Worm (Caenorhabditis elegans): ENCODE results near the gene T20B3.1.

ce11 chrV:16832865-16833264 lies 17.5 kb downstream of the T20B3.1 start, which contains the start of gene phy-3:
- TF ChIP-seq xnd-1 (tag; optimal IDR thresholded peaks at IDR 0.05) (no peak), F55B11.4 (tag; optimal IDR thresholded peaks at IDR 0.05; ENCODE audit: borderline replicate concordance, insufficient read depth) (no peak), efl-1 (GFP tag; optimal IDR thresholded peaks at IDR 0.05) (no peak), rpc-1 (optimal IDR thresholded peaks at IDR 0.05) (no peak), rpc-1 (tag; optimal IDR thresholded peaks at IDR 0.05) (no peak), nhr-120 (GFP tag; IDR thresholded peaks at IDR 0.05) (no peak), snpc-3.4 (tag; optimal IDR thresholded peaks at IDR 0.05) (no peak), akir-1 (GFP tag; optimal IDR thresholded peaks at IDR 0.05) (no peak), madf-10 (tag; optimal IDR thresholded peaks at IDR 0.05) (no peak), B0019.2 (GFP tag; conservative IDR thresholded peaks at IDR 0.05) (no peak)

Measured in whole organism, young adult.